6 fruit fly cellular contexts compared by ENCODE assay signal in the genomic region with DNA sequence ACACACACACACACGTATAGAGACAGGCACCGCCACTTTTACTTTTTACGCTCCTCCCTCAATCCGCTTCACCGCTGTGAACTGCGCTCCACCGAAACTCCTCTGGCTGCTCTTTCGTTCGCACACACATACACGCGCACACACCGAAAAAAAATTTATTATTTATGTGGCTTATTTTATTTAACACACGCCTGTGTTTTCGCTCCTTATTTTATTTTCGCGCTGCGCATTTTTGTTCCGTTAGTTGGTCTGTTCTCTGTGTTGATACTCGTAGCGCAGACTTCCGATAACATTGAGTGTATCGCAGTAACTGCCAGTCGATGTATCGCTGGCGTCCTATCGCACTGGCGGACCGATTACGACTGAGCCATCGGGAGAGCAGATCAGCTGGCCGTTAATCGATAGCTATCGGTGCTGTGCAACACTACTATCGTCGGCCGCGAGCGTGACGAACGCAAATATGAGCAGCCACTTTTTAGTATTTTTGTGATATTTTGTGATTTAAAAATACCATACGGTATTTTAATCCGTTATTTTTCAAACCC.
TF ChIP-seq lines count a peak whose summit lies in the region.

TSS of gene Snx27 (minus strand) at position 356 of the 545 bp plus-strand sequence.

- TF ChIP-seq CTCF in S2 (optimal IDR thresholded peaks at IDR 0.05; lab: Kevin White, UChicago), result peak; percentile 29 to 45
- TF ChIP-seq CTCF in whole organism, embryonic (GFP tag; optimal IDR thresholded peaks at IDR 0.05; lab: Kevin White, UChicago), result peak; percentile 50

TF ChIP-seq in whole organism, adult, 20 proteins besides CTCF, POLR2A, EP300 and RAD21 (continues in another document):
- TF ChIP-seq CG11617 (GFP tag; optimal IDR thresholded peaks at IDR 0.05; lab: Kevin White, UChicago) (peak; percentile 35), CG7045 (GFP tag; optimal IDR thresholded peaks at IDR 0.05; lab: Kevin White, UChicago) (no peak), bab1 (GFP tag; optimal IDR thresholded peaks at IDR 0.05; lab: Kevin White, UChicago) (peak; percentile 84), pad (GFP tag; optimal IDR thresholded peaks at IDR 0.05; lab: Kevin White, UChicago) (peak; percentile 34), CG14711 (tag; optimal IDR thresholded peaks at IDR 0.05; lab: Kevin White, UChicago) (peak; percentile 41), ovo (GFP tag; optimal IDR thresholded peaks at IDR 0.05; lab: Kevin White, UChicago) (peak; percentile 81), Crg-1 (GFP tag; optimal IDR thresholded peaks at IDR 0.05; lab: Kevin White, UChicago) (peak; percentile 72), CG33017 (tag; optimal IDR thresholded peaks at IDR 0.05; lab: Kevin White, UChicago) (no peak), cic (GFP tag; optimal IDR thresholded peaks at IDR 0.05; lab: Kevin White, UChicago) (peak; percentile 33), CG12768 (GFP tag; optimal IDR thresholded peaks at IDR 0.05; lab: Kevin White, UChicago) (peak; percentile 19), tj (GFP tag; optimal IDR thresholded peaks at IDR 0.05; lab: Kevin White, UChicago) (no peak), CG7101 (tag; optimal IDR thresholded peaks at IDR 0.05; lab: Kevin White, UChicago) (peak; percentile 70), cnc (optimal IDR thresholded peaks at IDR 0.05; lab: Kevin White, UChicago) (no peak), toe (GFP tag; optimal IDR thresholded peaks at IDR 0.05; lab: Kevin White, UChicago) (no peak), CG1620 (GFP tag; optimal IDR thresholded peaks at IDR 0.05; lab: Kevin White, UChicago) (peak; percentile 76), Hr96 (GFP tag; optimal IDR thresholded peaks at IDR 0.05; lab: Kevin White, UChicago) (no peak), Mnt (GFP tag; optimal IDR thresholded peaks at IDR 0.05; lab: Kevin White, UChicago) (peak; percentile 69)

TF ChIP-seq in whole organism, embryonic, 481 proteins besides CTCF, POLR2A, EP300 and RAD21 (continues in another document):
- TF ChIP-seq CG13287 (GFP tag; IDR thresholded peaks at IDR 0.05; lab: Robert Waterston, UW; ENCODE audit: partially characterized antibody) (peak; percentile 100), CG14050 (GFP tag; IDR thresholded peaks at IDR 0.05; lab: Robert Waterston, UW) (no peak), Oli (tag; optimal IDR thresholded peaks at IDR 0.05; lab: Kevin White, UChicago) (no peak), CG3838 (GFP tag; optimal IDR thresholded peaks at IDR 0.05; lab: Kevin White, UChicago) (no peak), cas (GFP tag; IDR thresholded peaks at IDR 0.05; lab: Robert Waterston, UW) (no peak), tll (GFP tag; optimal IDR thresholded peaks at IDR 0.05; lab: Kevin White, UChicago) (no peak), nerfin-2 (GFP tag; IDR thresholded peaks at IDR 0.05; lab: Robert Waterston, UW; ENCODE audit: partially characterized antibody) (peak; percentile 98), ATbp (GFP tag; optimal IDR thresholded peaks at IDR 0.05; lab: Kevin White, UChicago) (no peak), CG9727 (GFP tag; optimal IDR thresholded peaks at IDR 0.05; lab: Kevin White, UChicago) (no peak), D19B (GFP tag; optimal IDR thresholded peaks at IDR 0.05; lab: Kevin White, UChicago) (no peak), CG13775 (GFP tag; optimal IDR thresholded peaks at IDR 0.05; lab: Kevin White, UChicago) (no peak), bbx (GFP tag; IDR thresholded peaks at IDR 0.05; lab: Robert Waterston, UW; ENCODE audit: partially characterized antibody) (peak; percentile 100), CG6791 (GFP tag; IDR thresholded peaks at IDR 0.05; lab: Robert Waterston, UW; ENCODE audit: partially characterized antibody) (peak; percentile 100), NK7.1 (GFP tag; optimal IDR thresholded peaks at IDR 0.05; lab: Kevin White, UChicago) (no peak), gem (tag; optimal IDR thresholded peaks at IDR 0.05; lab: Kevin White, UChicago) (peak; percentile 22), CG7928 (GFP tag; optimal IDR thresholded peaks at IDR 0.05; lab: Kevin White, UChicago) (peak; percentile 56)

TF ChIP-seq in whole organism, prepupa, 60 proteins besides CTCF, POLR2A, EP300 and RAD21 (continues in another document):
- TF ChIP-seq CG31627 (GFP tag; optimal IDR thresholded peaks at IDR 0.05; lab: Kevin White, UChicago) (peak; percentile 26), Eip75B (GFP tag; optimal IDR thresholded peaks at IDR 0.05; lab: Kevin White, UChicago) (peak; percentile 12), pdm3 (GFP tag; optimal IDR thresholded peaks at IDR 0.05; lab: Kevin White, UChicago) (peak; percentile 11), CG8319 (GFP tag; optimal IDR thresholded peaks at IDR 0.05; lab: Kevin White, UChicago) (no peak), Sox14 (GFP tag; optimal IDR thresholded peaks at IDR 0.05; lab: Kevin White, UChicago) (peak; percentile 9), Sox15 (GFP tag; optimal IDR thresholded peaks at IDR 0.05; lab: Kevin White, UChicago) (no peak), Met (GFP tag; optimal IDR thresholded peaks at IDR 0.05; lab: Kevin White, UChicago) (peak; percentile 31), CG6854 (GFP tag; optimal IDR thresholded peaks at IDR 0.05; lab: Kevin White, UChicago) (peak; percentile 63), Eip78C (GFP tag; lab: Kevin White, UChicago) (peak; percentile 60), vri (GFP tag; optimal IDR thresholded peaks at IDR 0.05; lab: Kevin White, UChicago) (peak; percentile 32), CG32006 (GFP tag; optimal IDR thresholded peaks at IDR 0.05; lab: Kevin White, UChicago) (no peak), svp (GFP tag; lab: Kevin White, UChicago) (peak; percentile 67), spab (GFP tag; optimal IDR thresholded peaks at IDR 0.05; lab: Kevin White, UChicago) (no peak), dsx (GFP tag; optimal IDR thresholded peaks at IDR 0.05; lab: Kevin White, UChicago; ENCODE audit: poor library complexity, severe bottlenecking) (peak; percentile 10), Blimp-1 (GFP tag; optimal IDR thresholded peaks at IDR 0.05; lab: Kevin White, UChicago) (peak; percentile 99), CG16779 (tag; optimal IDR thresholded peaks at IDR 0.05; lab: Kevin White, UChicago) (peak; percentile 56), esn (GFP tag; optimal IDR thresholded peaks at IDR 0.05; lab: Kevin White, UChicago) (peak; percentile 47), Ets21C (GFP tag; optimal IDR thresholded peaks at IDR 0.05; lab: Kevin White, UChicago) (peak; percentile 20)

TF ChIP-seq in whole organism, pupa, 21 proteins besides CTCF, POLR2A, EP300 and RAD21:
- TF ChIP-seq CG14655 (GFP tag; optimal IDR thresholded peaks at IDR 0.05; lab: Kevin White, UChicago) (peak; percentile 18), Pif1A (GFP tag; optimal IDR thresholded peaks at IDR 0.05; lab: Kevin White, UChicago) (peak; percentile 6), fd96Ca (GFP tag; IDR thresholded peaks at IDR 0.05; lab: Robert Waterston, UW) (peak; percentile 23; the same call in 1 of the 3 replicates), Pif1B (GFP tag; optimal IDR thresholded peaks at IDR 0.05; lab: Kevin White, UChicago) (peak; percentile 1), Ets98B (GFP tag; IDR thresholded peaks at IDR 0.05; lab: Robert Waterston, UW) (peak; percentile 45), CG12605 (GFP tag; IDR thresholded peaks at IDR 0.05; lab: Robert Waterston, UW) (peak; percentile 22; the same call in 1 of the 2 replicates), EcR (GFP tag; optimal IDR thresholded peaks at IDR 0.05; lab: Kevin White, UChicago) (no peak), CG4496 (GFP tag; IDR thresholded peaks at IDR 0.05; lab: Robert Waterston, UW) (no peak), CG32121 (GFP tag; IDR thresholded peaks at IDR 0.05; lab: Robert Waterston, UW) (peak; percentile 33; the same call in 1 of the 2 replicates), gl (tag; optimal IDR thresholded peaks at IDR 0.05; lab: Kevin White, UChicago) (no peak), D1 (tag; optimal IDR thresholded peaks at IDR 0.05; lab: Kevin White, UChicago) (no peak)
TF ChIP-seq in whole organism, pupa: peak in this region for 7.

TF ChIP-seq in whole organism, wandering third instar larva, 38 proteins besides CTCF, POLR2A, EP300 and RAD21 (continues in another document):
- TF ChIP-seq foxo (GFP tag; optimal IDR thresholded peaks at IDR 0.05; lab: Kevin White, UChicago), result peak in 1 of 2 experiments; percentile 35
- TF ChIP-seq Hr78 (GFP tag; optimal IDR thresholded peaks at IDR 0.05; lab: Kevin White, UChicago), result no peak
- TF ChIP-seq usp (GFP tag; optimal IDR thresholded peaks at IDR 0.05; lab: Kevin White, UChicago), result no peak
- TF ChIP-seq jim (GFP tag; optimal IDR thresholded peaks at IDR 0.05; lab: Kevin White, UChicago), result no peak
- peak; percentile 7 for TF ChIP-seq dsf (GFP tag; optimal IDR thresholded peaks at IDR 0.05; lab: Kevin White, UChicago; ENCODE audit: borderline replicate concordance)
- no peak for TF ChIP-seq Dfd (GFP tag; optimal IDR thresholded peaks at IDR 0.05; lab: Kevin White, UChicago)
- no peak for TF ChIP-seq CG32264 (GFP tag; optimal IDR thresholded peaks at IDR 0.05; lab: Kevin White, UChicago)
- TF ChIP-seq Hnf4 (GFP tag; optimal IDR thresholded peaks at IDR 0.05; lab: Kevin White, UChicago), result peak; percentile 81
- peak; percentile 89 for TF ChIP-seq Hr83 (GFP tag; optimal IDR thresholded peaks at IDR 0.05; lab: Kevin White, UChicago; ENCODE audit: poor library complexity, severe bottlenecking)
- TF ChIP-seq dmrt93B (GFP tag; optimal IDR thresholded peaks at IDR 0.05; lab: Kevin White, UChicago), result no peak
- TF ChIP-seq sage (GFP tag; optimal IDR thresholded peaks at IDR 0.05; lab: Kevin White, UChicago), result no peak
- no peak for TF ChIP-seq CrebA (GFP tag; optimal IDR thresholded peaks at IDR 0.05; lab: Kevin White, UChicago; ENCODE audit: borderline replicate concordance)
- peak in 1 of 2 experiments; percentile 17 for TF ChIP-seq dl (GFP tag; optimal IDR thresholded peaks at IDR 0.05; lab: Kevin White, UChicago; ENCODE audit: insufficient read depth in 1 of 2, partially characterized antibody in 2 of 2)
- peak; percentile 43 for TF ChIP-seq br (GFP tag; optimal IDR thresholded peaks at IDR 0.05; lab: Kevin White, UChicago)
- TF ChIP-seq h (GFP tag; optimal IDR thresholded peaks at IDR 0.05; lab: Kevin White, UChicago), result peak; percentile 52
- no peak for TF ChIP-seq N (GFP tag; optimal IDR thresholded peaks at IDR 0.05; lab: Kevin White, UChicago)
- no peak for TF ChIP-seq Rel (GFP tag; optimal IDR thresholded peaks at IDR 0.05; lab: Kevin White, UChicago)
- peak; percentile 21 for TF ChIP-seq Rel (tag; optimal IDR thresholded peaks at IDR 0.05; lab: Kevin White, UChicago)
- no peak for TF ChIP-seq psq (GFP tag; optimal IDR thresholded peaks at IDR 0.05; lab: Kevin White, UChicago)
- TF ChIP-seq rgr (GFP tag; optimal IDR thresholded peaks at IDR 0.05; lab: Kevin White, UChicago), result peak; percentile 28
- TF ChIP-seq Abd-B (GFP tag; optimal IDR thresholded peaks at IDR 0.05; lab: Kevin White, UChicago), result no peak
- TF ChIP-seq ey (GFP tag; optimal IDR thresholded peaks at IDR 0.05; lab: Kevin White, UChicago), result peak; percentile 32
- peak; percentile 38 for TF ChIP-seq Mio (GFP tag; optimal IDR thresholded peaks at IDR 0.05; lab: Kevin White, UChicago)
- no peak for TF ChIP-seq Myc (optimal IDR thresholded peaks at IDR 0.05; lab: Kevin White, UChicago)
- TF ChIP-seq sv (GFP tag; optimal IDR thresholded peaks at IDR 0.05; lab: Kevin White, UChicago), result peak; percentile 10
- TF ChIP-seq lola (GFP tag; optimal IDR thresholded peaks at IDR 0.05; lab: Kevin White, UChicago), result no peak
